Worm (Caenorhabditis elegans) whole organism, young adult: ENCODE data around the gene T09B9.3.
A peak's percentile ranks its signal among the peaks of the same experiment; 100 is the strongest.

Source experiments
- B0019.2 ChIP-seq: fragments of 200-800 bp; sonication (Bioruptor generic); conservative IDR thresholded peaks from 2 replicates; pipeline ENCODE4 v1.3.6; 2022; ENCODE audit warnings: missing genetic modification reagents, missing genetic modification characterization, missing compliant biosample characterization
- B0035.1 ChIP-seq: sonication (generic microtip); optimal IDR thresholded peaks from 2 replicates; lab custom pipeline; 2016; ENCODE audit warnings: missing genetic modification characterization, mild to moderate bottlenecking, missing compliant biosample characterization, missing genotype, missing genetic modification reagents
- C06A6.2 ChIP-seq: fragments of 200-800 bp; sonication (Bioruptor generic); conservative IDR thresholded peaks from 2 replicates; pipeline ENCODE4 v1.3.6; 2022; ENCODE audit warnings: missing genetic modification characterization, missing compliant biosample characterization
- D2030.7 ChIP-seq: fragments of 200-800 bp; sonication (Bioruptor generic); IDR thresholded peaks from 2 replicates; pipeline ENCODE4 v1.3.6; 2022; ENCODE audit warnings: missing genetic modification reagents, missing genetic modification characterization, missing compliant biosample characterization
- F49E8.2 ChIP-seq: sonication (generic microtip); optimal IDR thresholded peaks from 3 replicates; lab custom pipeline; 2017; ENCODE audit warnings: missing genetic modification characterization, mild to moderate bottlenecking, missing compliant biosample characterization, antibody characterized with exemption, moderate library complexity; ENCODE audit not compliant: insufficient read depth
- F55B11.4 ChIP-seq: sonication (generic microtip); optimal IDR thresholded peaks from 2 replicates; lab custom pipeline; 2016; ENCODE audit warnings: missing compliant biosample characterization, missing genetic modification characterization, borderline replicate concordance; ENCODE audit not compliant: insufficient read depth
- F57C9.4 ChIP-seq: sonication (generic microtip); optimal IDR thresholded peaks from 2 replicates; lab custom pipeline; 2017; ENCODE audit warnings: mild to moderate bottlenecking, missing genetic modification characterization, missing compliant biosample characterization
- K12H6.12 ChIP-seq: fragments of 200-800 bp; sonication (Bioruptor generic); optimal IDR thresholded peaks from 2 replicates; lab custom pipeline; 2018; ENCODE audit warnings: mild to moderate bottlenecking, missing genetic modification characterization, missing compliant biosample characterization
- T26A5.8 ChIP-seq: sonication (generic microtip); optimal IDR thresholded peaks from 2 replicates; lab custom pipeline; 2016; ENCODE audit warnings: missing genetic modification characterization, missing compliant biosample characterization
- Y53F4B.3 ChIP-seq: fragments of 200-800 bp; sonication (Bioruptor generic); IDR thresholded peaks from 2 replicates; pipeline ENCODE4 v1.3.6; 2022; ENCODE audit warnings: missing genetic modification reagents, missing genetic modification characterization, missing compliant biosample characterization
- Y53G8AR.9 ChIP-seq: fragments of 200-800 bp; sonication (Bioruptor generic); conservative IDR thresholded peaks from 2 replicates; pipeline ENCODE4 v1.3.6; 2022; ENCODE audit warnings: missing genetic modification reagents, missing genetic modification characterization, missing compliant biosample characterization
- Y56A3A.18 ChIP-seq: fragments of 200-800 bp; sonication (Bioruptor generic); IDR thresholded peaks from 2 replicates; pipeline ENCODE4 v1.3.6; 2022; ENCODE audit warnings: missing genetic modification reagents, missing genetic modification characterization, missing compliant biosample characterization
- ama-1 ChIP-seq, 3 experiments: fragments of 150-350 bp in 1 of 3; sonication (generic microtip) in 2 of 3; optimal IDR thresholded peaks; 2 replicates each; lab custom pipeline; 2014 to 2018; ENCODE audit warnings: missing biosample characterization in 2 of 3, missing genetic modification characterization in 2 of 3, missing genetic modification reagents in 2 of 3
- aptf-2 ChIP-seq: fragments of 200-800 bp; sonication (Bioruptor generic); conservative IDR thresholded peaks from 2 replicates; pipeline ENCODE4 v1.3.6; 2022; ENCODE audit warnings: missing genetic modification reagents, missing genetic modification characterization, missing compliant biosample characterization
- ccch-3 ChIP-seq: fragments of 200-800 bp; sonication (Bioruptor generic); optimal IDR thresholded peaks from 2 replicates; lab custom pipeline; 2018; ENCODE audit warnings: mild to moderate bottlenecking, missing genetic modification characterization, missing compliant biosample characterization
- ceh-91 ChIP-seq: fragments of 200-800 bp; sonication (Bioruptor generic); IDR thresholded peaks from 2 replicates; pipeline ENCODE4 v1.3.6; 2022; ENCODE audit warnings: missing genetic modification reagents, missing genetic modification characterization, missing compliant biosample characterization
- dox-1 ChIP-seq: fragments of 200-800 bp; sonication (Bioruptor generic); IDR thresholded peaks from 2 replicates; pipeline ENCODE4 v1.3.6; 2022; ENCODE audit warnings: missing genetic modification reagents, missing genetic modification characterization, missing compliant biosample characterization
- efl-1 ChIP-seq: fragments of 150-350 bp; optimal IDR thresholded peaks from 2 replicates; lab custom pipeline; 2014; ENCODE audit warnings: missing biosample characterization, missing genetic modification reagents, missing genetic modification characterization
- ekl-4 ChIP-seq: fragments of 200-800 bp; sonication (Bioruptor generic); IDR thresholded peaks from 2 replicates; pipeline ENCODE4 v1.3.6; 2022; ENCODE audit warnings: missing genetic modification reagents, missing genetic modification characterization, missing compliant biosample characterization
- fkh-3 ChIP-seq: sonication (generic microtip); optimal IDR thresholded peaks from 2 replicates; lab custom pipeline; 2016; ENCODE audit warnings: mild to moderate bottlenecking, missing genetic modification characterization, missing compliant biosample characterization
- gei-17 ChIP-seq: fragments of 200-800 bp; sonication (Bioruptor generic); optimal IDR thresholded peaks from 2 replicates; lab custom pipeline; 2018; ENCODE audit warnings: mild to moderate bottlenecking, missing genetic modification characterization, missing compliant biosample characterization
- lir-1 ChIP-seq: fragments of 200-800 bp; sonication (Bioruptor generic); conservative IDR thresholded peaks from 2 replicates; pipeline ENCODE4 v1.3.6; 2022; ENCODE audit warnings: missing genetic modification reagents, missing genetic modification characterization, missing compliant biosample characterization
- lsl-1 ChIP-seq: fragments of 200-800 bp; sonication (Bioruptor generic); optimal IDR thresholded peaks from 2 replicates; lab custom pipeline; 2018; ENCODE audit warnings: mild to moderate bottlenecking, missing genetic modification characterization, moderate library complexity, missing compliant biosample characterization
- madf-10 ChIP-seq: sonication (generic microtip); optimal IDR thresholded peaks from 2 replicates; lab custom pipeline; 2016; ENCODE audit warnings: mild to moderate bottlenecking, missing genetic modification characterization, missing compliant biosample characterization
- madf-8 ChIP-seq: fragments of 200-800 bp; sonication (Bioruptor generic); conservative IDR thresholded peaks from 2 replicates; pipeline ENCODE4 v1.3.6; 2022; ENCODE audit warnings: missing genetic modification reagents, missing genetic modification characterization, missing compliant biosample characterization
- nfya-2 ChIP-seq: fragments of 200-800 bp; sonication (Bioruptor generic); IDR thresholded peaks from 2 replicates; pipeline ENCODE4 v1.3.6; 2022; ENCODE audit warnings: missing genetic modification reagents, missing genetic modification characterization, missing compliant biosample characterization
- nfyb-1 ChIP-seq: fragments of 200-800 bp; sonication (Bioruptor generic); IDR thresholded peaks from 2 replicates; pipeline ENCODE4 v1.3.6; 2022; ENCODE audit warnings: missing genetic modification reagents, missing genetic modification characterization, missing compliant biosample characterization
- nhr-120 ChIP-seq: fragments of 200-800 bp; sonication (Bioruptor generic); IDR thresholded peaks from 2 replicates; pipeline ENCODE4 v1.3.6; 2022; ENCODE audit warnings: missing genetic modification characterization, missing compliant biosample characterization
- repo-1 ChIP-seq: sonication (generic microtip); optimal IDR thresholded peaks from 2 replicates; lab custom pipeline; 2017; ENCODE audit warnings: mild to moderate bottlenecking, missing genetic modification characterization, missing compliant biosample characterization
- rpc-1 ChIP-seq, 2 experiments: fragments of 150-350 bp in 1 of 2; sonication (generic microtip) in 1 of 2; optimal IDR thresholded peaks; 2 replicates each; lab custom pipeline; 2014 to 2018; ENCODE audit warnings: missing biosample characterization in 1 of 2, missing genetic modification characterization in 1 of 2, missing genetic modification reagents in 1 of 2, missing genotype in 1 of 2
- sdz-38 ChIP-seq: sonication (generic microtip); optimal IDR thresholded peaks from 2 replicates; lab custom pipeline; 2016; ENCODE audit warnings: missing genotype, missing genetic modification characterization, missing compliant biosample characterization
- snpc-1.3 ChIP-seq: sonication (generic microtip); optimal IDR thresholded peaks from 2 replicates; lab custom pipeline; 2017; ENCODE audit warnings: missing genetic modification characterization, mild to moderate bottlenecking, missing compliant biosample characterization, antibody characterized with exemption, moderate library complexity, missing genotype, missing genetic modification reagents; ENCODE audit not compliant: insufficient read depth
- zfh-2 ChIP-seq: fragments of 200-800 bp; sonication (Bioruptor generic); conservative IDR thresholded peaks from 2 replicates; pipeline ENCODE4 v1.3.6; 2022; ENCODE audit warnings: missing genetic modification reagents, missing genetic modification characterization, missing compliant biosample characterization
- ztf-3 ChIP-seq: fragments of 200-800 bp; sonication (Bioruptor generic); optimal IDR thresholded peaks from 2 replicates; lab custom pipeline; 2018; ENCODE audit warnings: mild to moderate bottlenecking, missing genetic modification characterization, missing compliant biosample characterization
- ztf-6 ChIP-seq: fragments of 200-800 bp; sonication (Bioruptor generic); IDR thresholded peaks from 2 replicates; pipeline ENCODE4 v1.3.6; 2022; ENCODE audit warnings: missing genetic modification reagents, missing genetic modification characterization, missing compliant biosample characterization

T09B9.3 gene

ce11 chrX:9761266-9761665 lies at the start of gene T09B9.3:
Gene T09B9.3 (minus strand): TSS chrX:9761366.
- TF ChIP-seq F49E8.2 (tag; lab: Kevin White, UChicago) (no peak), snpc-1.3 (no peak), B0035.1 (no peak), lsl-1 (GFP tag; lab: Kevin White, UChicago) (no peak), F55B11.4 (no peak), ama-1 (optimal IDR thresholded peaks at IDR 0.05; lab: Kevin White, UChicago) (no peak), ama-1 (GFP tag; optimal IDR thresholded peaks at IDR 0.05; lab: Kevin White, UChicago) (no peak), lir-1 (GFP tag; lab: Robert Waterston, UW) (no peak), efl-1 (no peak), ccch-3 (GFP tag; lab: Kevin White, UChicago) (no peak), nhr-120 (GFP tag; lab: Robert Waterston, UW) (no peak), sdz-38 (tag; lab: Kevin White, UChicago) (no peak), ztf-6 (GFP tag; lab: Robert Waterston, UW) (no peak), fkh-3 (tag; lab: Kevin White, UChicago) (no peak), K12H6.12 (tag; lab: Kevin White, UChicago) (no peak), B0019.2 (no peak), gei-17 (GFP tag; lab: Kevin White, UChicago) (no peak)
- TF ChIP-seq, all 124 proteins: peak for 0

- TF ChIP-seq zfh-2 (GFP tag; lab: Robert Waterston, UW): peak; percentile 86
- TF ChIP-seq ceh-91 (GFP tag; lab: Robert Waterston, UW): no peak
- peak; percentile 3 for TF ChIP-seq madf-10 (tag; lab: Kevin White, UChicago)
Measured at ce11 chrX:9807377-9808048, 46.3 kb upstream of the T09B9.3 start, which contains the start of gene lgc-47. Gene lgc-47 (minus strand): TSS chrX:9807662.

- no peak for TF ChIP-seq ztf-3 (GFP tag; lab: Kevin White, UChicago)
- no peak for TF ChIP-seq Y53G8AR.9 (GFP tag; lab: Robert Waterston, UW)
- no peak for TF ChIP-seq F55B11.4
- no peak for TF ChIP-seq nfyb-1
- TF ChIP-seq nfya-2: no peak
- TF ChIP-seq ekl-4: no peak
- TF ChIP-seq F57C9.4 (tag; lab: Kevin White, UChicago): no peak
- no peak for TF ChIP-seq rpc-1 (optimal IDR thresholded peaks at IDR 0.05; lab: Kevin White, UChicago)
- TF ChIP-seq rpc-1 (tag; optimal IDR thresholded peaks at IDR 0.05; lab: Kevin White, UChicago): no peak
- no peak for TF ChIP-seq aptf-2 (GFP tag; lab: Robert Waterston, UW)
- no peak for TF ChIP-seq repo-1 (tag; lab: Kevin White, UChicago)
- no peak for TF ChIP-seq madf-8 (GFP tag; lab: Robert Waterston, UW)
- TF ChIP-seq Y53F4B.3 (GFP tag; lab: Robert Waterston, UW): no peak
- no peak for TF ChIP-seq sdz-38 (tag; lab: Kevin White, UChicago)
- TF ChIP-seq C06A6.2 (GFP tag; lab: Robert Waterston, UW): no peak
- no peak for TF ChIP-seq dox-1 (GFP tag; lab: Robert Waterston, UW)
- TF ChIP-seq T26A5.8 (tag; lab: Kevin White, UChicago): no peak
Measured at ce11 chrX:9805426-9805825, 44.3 kb upstream of the T09B9.3 start.

ce11 chrX:9804735-9805134 lies 43.6 kb upstream of the T09B9.3 start:
- TF ChIP-seq Y56A3A.18 (no peak), D2030.7 (GFP tag; lab: Robert Waterston, UW) (no peak)
- TF ChIP-seq, all 124 proteins: peak for 0
